Fruit fly (Drosophila melanogaster): ENCODE results near the gene CG14223.
A peak's percentile ranks its signal among the peaks of the same experiment; 100 is the strongest.

CG14223 gene

DNA sequence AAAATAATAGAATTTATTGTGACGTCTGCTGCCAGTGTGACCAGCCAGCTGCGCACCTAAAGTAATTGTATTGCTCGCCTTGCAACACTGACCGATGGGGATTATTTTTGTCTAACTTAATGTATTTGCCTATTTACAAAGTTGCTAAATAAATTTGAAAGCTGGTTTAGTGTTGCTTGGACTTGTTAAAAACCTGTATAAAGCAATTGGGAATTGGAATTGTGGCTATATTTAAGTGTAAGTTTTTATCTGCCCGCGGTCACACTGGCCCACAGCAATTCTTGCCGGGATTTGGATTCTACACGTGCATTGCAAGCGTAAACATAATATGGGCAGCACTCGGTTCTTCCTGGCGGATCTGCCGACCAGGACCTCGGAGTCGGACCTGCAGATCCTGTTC is 40.3 kb upstream of the CG14223 start, which contains the start of the genes CG14230 and CG14232 (continued):
- TF ChIP-seq CG1024 (GFP tag; IDR thresholded peaks at IDR 0.05) (no peak), prd (optimal IDR thresholded peaks at IDR 0.05) (no peak), prd (GFP tag; IDR thresholded peaks at IDR 0.05) (no peak), CoRest (tag; optimal IDR thresholded peaks at IDR 0.05) (no peak), CG10979 (tag; optimal IDR thresholded peaks at IDR 0.05) (peak; percentile 9), unc-4 (GFP tag; IDR thresholded peaks at IDR 0.05; ENCODE audit: partially characterized antibody) (0 out of 2 replicates have a peak, but pooled peaks have one; percentile 15), CG14050 (GFP tag; IDR thresholded peaks at IDR 0.05) (no peak), CG12219 (GFP tag; optimal IDR thresholded peaks at IDR 0.05) (no peak), C15 (GFP tag; IDR thresholded peaks at IDR 0.05) (no peak), ken (GFP tag; IDR thresholded peaks at IDR 0.05) (no peak), Fer1 (GFP tag; optimal IDR thresholded peaks at IDR 0.05) (no peak), gce (GFP tag; IDR thresholded peaks at IDR 0.05) (no peak), phol (tag; optimal IDR thresholded peaks at IDR 0.05) (peak; percentile 24), ham (GFP tag; IDR thresholded peaks at IDR 0.05) (no peak), MBD-R2 (GFP tag; IDR thresholded peaks at IDR 0.05) (peak; percentile 88), Aef1 (GFP tag; IDR thresholded peaks at IDR 0.05) (no peak), twi (tag; optimal IDR thresholded peaks at IDR 0.05) (no peak), CG32772 (GFP tag; IDR thresholded peaks at IDR 0.05) (no peak), wor (GFP tag; IDR thresholded peaks at IDR 0.05) (no peak), h (optimal IDR thresholded peaks at IDR 0.05) (no peak), NfI (GFP tag; optimal IDR thresholded peaks at IDR 0.05) (no peak), nom (GFP tag; optimal IDR thresholded peaks at IDR 0.05) (no peak), CG17385 (GFP tag; optimal IDR thresholded peaks at IDR 0.05) (no peak), tll (GFP tag; optimal IDR thresholded peaks at IDR 0.05) (no peak), CG17612 (GFP tag; IDR thresholded peaks at IDR 0.05) (no peak), slbo (GFP tag; IDR thresholded peaks at IDR 0.05) (no peak), Lpt (GFP tag; optimal IDR thresholded peaks at IDR 0.05) (no peak), CG2120 (GFP tag; optimal IDR thresholded peaks at IDR 0.05) (peak; percentile 42), Ptx1 (GFP tag; IDR thresholded peaks at IDR 0.05) (no peak), grn (GFP tag; optimal IDR thresholded peaks at IDR 0.05) (no peak), CG6689 (GFP tag; IDR thresholded peaks at IDR 0.05) (no peak), ranshi (GFP tag; IDR thresholded peaks at IDR 0.05) (no peak), dmrt99B (tag; optimal IDR thresholded peaks at IDR 0.05) (no peak), CG6654 (GFP tag; optimal IDR thresholded peaks at IDR 0.05) (no peak), CG6175 (GFP tag; IDR thresholded peaks at IDR 0.05) (no peak), hth (optimal IDR thresholded peaks at IDR 0.05) (no peak), TFAM (GFP tag; optimal IDR thresholded peaks at IDR 0.05) (no peak), Hr39 (optimal IDR thresholded peaks at IDR 0.05) (no peak), CG7372 (GFP tag; IDR thresholded peaks at IDR 0.05) (no peak), CG17912 (GFP tag; optimal IDR thresholded peaks at IDR 0.05) (no peak), ewg (GFP tag; optimal IDR thresholded peaks at IDR 0.05) (peak; percentile 26), CG3407 (GFP tag; optimal IDR thresholded peaks at IDR 0.05) (no peak), dpn (GFP tag; optimal IDR thresholded peaks at IDR 0.05) (no peak), CG13775 (GFP tag; optimal IDR thresholded peaks at IDR 0.05) (no peak), CG11723 (GFP tag; optimal IDR thresholded peaks at IDR 0.05) (no peak), Xrp1 (GFP tag; IDR thresholded peaks at IDR 0.05) (no peak), CG4282 (GFP tag; optimal IDR thresholded peaks at IDR 0.05) (no peak), Dek (tag; optimal IDR thresholded peaks at IDR 0.05) (no peak), CG15269 (tag; optimal IDR thresholded peaks at IDR 0.05) (no peak), CG13287 (GFP tag; IDR thresholded peaks at IDR 0.05; ENCODE audit: partially characterized antibody) (peak; percentile 69), Nf-YC (tag; optimal IDR thresholded peaks at IDR 0.05) (no peak), CG4328 (GFP tag; optimal IDR thresholded peaks at IDR 0.05) (no peak), NC2β (GFP tag; optimal IDR thresholded peaks at IDR 0.05) (no peak), eve (GFP tag; optimal IDR thresholded peaks at IDR 0.05) (no peak)

All from whole organism, embryonic.